Worm (Caenorhabditis elegans) whole organism, L1 larva: ENCODE results near the gene F54C9.7.

Source experiments
- C04F5.9 ChIP-seq: sonication (generic microtip); optimal IDR thresholded peaks from 2 replicates; lab custom pipeline; 2016; ENCODE audit warnings: missing genetic modification characterization, missing compliant biosample characterization
- C16A3.4 ChIP-seq: fragments of 150-350 bp; optimal IDR thresholded peaks from 2 replicates; lab custom pipeline; 2014; ENCODE audit warnings: missing biosample characterization, missing genetic modification characterization
- Y116A8C.19 ChIP-seq: sonication (generic microtip); optimal IDR thresholded peaks from 2 replicates; lab custom pipeline; 2016; ENCODE audit warnings: missing compliant biosample characterization, missing genetic modification characterization, borderline replicate concordance
- aly-2 ChIP-seq: fragments of 150-350 bp; optimal IDR thresholded peaks from 2 replicates; lab custom pipeline; 2014; ENCODE audit warnings: missing biosample characterization, missing genetic modification characterization
- ama-1 ChIP-seq: fragments of 150-350 bp; optimal IDR thresholded peaks from 2 replicates; lab custom pipeline; 2014
- blmp-1 ChIP-seq: fragments of 150-350 bp; optimal IDR thresholded peaks from 2 replicates; lab custom pipeline; 2014; ENCODE audit warnings: missing biosample characterization, missing genetic modification characterization
- ceh-88 ChIP-seq: fragments of 200-800 bp; sonication (Bioruptor generic); IDR thresholded peaks from 2 replicates; pipeline ENCODE4 v1.3.6; 2022; ENCODE audit warnings: missing genetic modification characterization, missing compliant biosample characterization
- dpl-1 ChIP-seq, 3 experiments: fragments of 150-350 bp in 2 of 3; sonication (generic microtip) in 1 of 3; optimal IDR thresholded peaks; 2 replicates each; lab custom pipeline; 2014 to 2017; ENCODE audit warnings: missing biosample characterization in 3 of 3, missing genetic modification characterization in 3 of 3, missing genetic modification reagents in 3 of 3
- fkh-10 ChIP-seq: sonication (generic microtip); optimal IDR thresholded peaks from 2 replicates; lab custom pipeline; 2017; ENCODE audit warnings: missing biosample characterization, missing genetic modification reagents, missing genetic modification characterization
- fkh-8 ChIP-seq: sonication (generic microtip); optimal IDR thresholded peaks from 2 replicates; lab custom pipeline; 2016; ENCODE audit warnings: mild to moderate bottlenecking, missing genetic modification characterization, missing compliant biosample characterization
- grh-1 ChIP-seq: fragments of 200-800 bp; sonication (Bioruptor generic); IDR thresholded peaks from 2 replicates; pipeline ENCODE4 v1.3.6; 2022; ENCODE audit warnings: missing genetic modification reagents, missing genetic modification characterization, missing compliant biosample characterization
- hpl-2 ChIP-seq: fragments of 150-350 bp; optimal IDR thresholded peaks from 2 replicates; lab custom pipeline; 2014; ENCODE audit warnings: missing biosample characterization, missing genetic modification reagents, missing genetic modification characterization
- isw-1 ChIP-seq: fragments of 200-800 bp; sonication (Bioruptor generic); IDR thresholded peaks from 2 replicates; pipeline ENCODE4 v1.3.6; 2022; ENCODE audit warnings: missing genetic modification characterization, missing compliant biosample characterization
- lin-14 ChIP-seq: fragments of 200-800 bp; sonication (Bioruptor generic); optimal IDR thresholded peaks from 2 replicates; lab custom pipeline; 2018; ENCODE audit warnings: mild to moderate bottlenecking, missing genetic modification characterization, moderate library complexity, missing compliant biosample characterization
- lin-35 ChIP-seq, 2 experiments: fragments of 150-350 bp; optimal IDR thresholded peaks; 2 replicates each; lab custom pipeline; 2014; ENCODE audit warnings: missing biosample characterization in 2 of 2, missing genetic modification characterization in 2 of 2, missing genetic modification reagents in 2 of 2
- lin-39 ChIP-seq: fragments of 150-350 bp; optimal IDR thresholded peaks from 2 replicates; lab custom pipeline; 2014; ENCODE audit warnings: missing biosample characterization, missing genetic modification reagents, missing genetic modification characterization
- lsy-2 ChIP-seq, 2 experiments: fragments of 150-350 bp; optimal IDR thresholded peaks; 2 replicates each; lab custom pipeline; 2014; ENCODE audit warnings: missing biosample characterization in 2 of 2, missing genetic modification characterization in 2 of 2
- mef-2 ChIP-seq: fragments of 150-350 bp; optimal IDR thresholded peaks from 2 replicates; lab custom pipeline; 2014; ENCODE audit warnings: missing biosample characterization, missing genetic modification characterization
- mep-1 ChIP-seq: fragments of 150-350 bp; optimal IDR thresholded peaks from 2 replicates; lab custom pipeline; 2014; ENCODE audit warnings: missing biosample characterization, missing genetic modification characterization
- nhr-20 ChIP-seq: sonication (generic microtip); optimal IDR thresholded peaks from 2 replicates; lab custom pipeline; 2016; ENCODE audit warnings: mild to moderate bottlenecking, missing genetic modification characterization, missing compliant biosample characterization
- nhr-28 ChIP-seq: fragments of 150-350 bp; optimal IDR thresholded peaks from 2 replicates; lab custom pipeline; 2014; ENCODE audit warnings: missing biosample characterization, missing genetic modification characterization
- nhr-71 ChIP-seq: sonication (generic microtip); optimal IDR thresholded peaks from 2 replicates; lab custom pipeline; 2016; ENCODE audit warnings: mild to moderate bottlenecking, missing genetic modification characterization, moderate library complexity, missing compliant biosample characterization
- nhr-76 ChIP-seq: sonication (generic microtip); optimal IDR thresholded peaks from 2 replicates; lab custom pipeline; 2017; ENCODE audit warnings: missing biosample characterization, missing genetic modification characterization
- nhr-90 ChIP-seq: sonication (generic microtip); optimal IDR thresholded peaks from 2 replicates; lab custom pipeline; 2016; ENCODE audit warnings: mild to moderate bottlenecking, missing genetic modification characterization, missing compliant biosample characterization; ENCODE audit not compliant: poor library complexity
- pqm-1 ChIP-seq: sonication (generic microtip); optimal IDR thresholded peaks from 3 replicates; lab custom pipeline; 2017; ENCODE audit warnings: missing biosample characterization, missing genetic modification characterization
- rnt-1 ChIP-seq: sonication (generic microtip); optimal IDR thresholded peaks from 2 replicates; lab custom pipeline; 2016; ENCODE audit warnings: mild to moderate bottlenecking, missing genetic modification characterization, moderate library complexity, missing compliant biosample characterization
- snu-23 ChIP-seq: sonication (generic microtip); optimal IDR thresholded peaks from 2 replicates; lab custom pipeline; 2016; ENCODE audit warnings: missing genetic modification characterization, missing compliant biosample characterization
- sox-4 ChIP-seq: sonication (generic microtip); optimal IDR thresholded peaks from 2 replicates; lab custom pipeline; 2016; ENCODE audit warnings: missing genetic modification characterization, missing compliant biosample characterization
- sptf-1 ChIP-seq: fragments of 150-350 bp; optimal IDR thresholded peaks from 2 replicates; lab custom pipeline; 2014; ENCODE audit warnings: missing biosample characterization, missing genetic modification characterization
- tbx-2 ChIP-seq: sonication (generic microtip); optimal IDR thresholded peaks from 2 replicates; lab custom pipeline; 2016; ENCODE audit warnings: missing genetic modification characterization, missing compliant biosample characterization
- unc-130 ChIP-seq: fragments of 150-350 bp; optimal IDR thresholded peaks from 2 replicates; lab custom pipeline; 2017; ENCODE audit warnings: missing biosample characterization, missing genetic modification characterization, inconsistent platforms
- unc-30 ChIP-seq: sonication (generic microtip); optimal IDR thresholded peaks from 2 replicates; lab custom pipeline; 2017; ENCODE audit warnings: missing biosample characterization, missing genetic modification characterization
- unc-62 ChIP-seq: fragments of 150-350 bp; optimal IDR thresholded peaks from 2 replicates; lab custom pipeline; 2014; ENCODE audit warnings: missing biosample characterization, missing genetic modification reagents, missing genetic modification characterization
- vab-15 ChIP-seq: sonication (generic microtip); optimal IDR thresholded peaks from 2 replicates; lab custom pipeline; 2017; ENCODE audit warnings: missing genotype, mild to moderate bottlenecking, missing genetic modification characterization, missing compliant biosample characterization
- xbp-1 ChIP-seq: sonication (generic microtip); optimal IDR thresholded peaks from 2 replicates; lab custom pipeline; 2016; ENCODE audit warnings: missing genetic modification characterization, missing compliant biosample characterization
- zag-1 ChIP-seq: fragments of 150-350 bp; optimal IDR thresholded peaks from 2 replicates; lab custom pipeline; 2014; ENCODE audit warnings: missing biosample characterization, missing genetic modification characterization
- zip-4 ChIP-seq: fragments of 200-800 bp; sonication (Bioruptor generic); optimal IDR thresholded peaks from 2 replicates; lab custom pipeline; 2018; ENCODE audit warnings: mild to moderate bottlenecking, missing genetic modification characterization, moderate library complexity, missing compliant biosample characterization
- ztf-11 ChIP-seq, 2 experiments: sonication (generic microtip); optimal IDR thresholded peaks; 2 replicates each; lab custom pipeline; 2016 to 2017; ENCODE audit warnings: missing genetic modification characterization in 2 of 2, missing biosample characterization in 1 of 2, missing compliant biosample characterization in 1 of 2
- ztf-4 ChIP-seq: fragments of 150-350 bp; optimal IDR thresholded peaks from 2 replicates; lab custom pipeline; 2014; ENCODE audit warnings: missing biosample characterization, missing genetic modification characterization

F54C9.7 gene

ce11 chrII:8583035-8583434 lies 9.9 kb downstream of the F54C9.7 start:
- TF ChIP-seq C04F5.9 (tag; lab: Kevin White, UChicago) (no peak), unc-30 (no peak), ceh-88 (GFP tag; lab: Robert Waterston, UW) (no peak), xbp-1 (tag; lab: Kevin White, UChicago) (no peak)
- TF ChIP-seq, all 84 proteins: peak for 0

- no peak for TF ChIP-seq pqm-1
- no peak for TF ChIP-seq isw-1 (GFP tag; lab: Robert Waterston, UW)
- no peak for TF ChIP-seq nhr-76 (tag; lab: Kevin White, UChicago)
- TF ChIP-seq grh-1 (GFP tag; lab: Robert Waterston, UW), result no peak
- peak in 1 of 2 experiments; percentile 14 for TF ChIP-seq lin-35 (GFP tag; optimal IDR thresholded peaks at IDR 0.05; lab: Kevin White, UChicago)
- TF ChIP-seq hpl-2 (GFP tag; lab: Kevin White, UChicago), result no peak
- peak; percentile 42 for TF ChIP-seq rnt-1 (tag; lab: Kevin White, UChicago)
- no peak for TF ChIP-seq dpl-1 (GFP tag; optimal IDR thresholded peaks at IDR 0.05; lab: Kevin White, UChicago)
- no peak for TF ChIP-seq zip-4 (GFP tag; lab: Kevin White, UChicago)
- TF ChIP-seq mep-1, result peak; percentile 12
- TF ChIP-seq blmp-1, result peak; percentile 64
- peak; percentile 11 for TF ChIP-seq snu-23
- TF ChIP-seq lin-14 (GFP tag; lab: Kevin White, UChicago), result peak; percentile 73
- TF ChIP-seq nhr-71 (tag; lab: Kevin White, UChicago), result peak; percentile 62
- no peak for TF ChIP-seq lin-39 (tag; lab: Kevin White, UChicago)
- peak; percentile 30 for TF ChIP-seq ztf-4 (tag; lab: Kevin White, UChicago)
- peak in 1 of 2 experiments; percentile 57 for TF ChIP-seq lsy-2 (tag; optimal IDR thresholded peaks at IDR 0.05; lab: Kevin White, UChicago)
- TF ChIP-seq C16A3.4, result peak; percentile 7
- TF ChIP-seq ama-1 (lab: Kevin White, UChicago), result no peak
- no peak for TF ChIP-seq nhr-20 (tag; lab: Kevin White, UChicago)
- no peak for TF ChIP-seq aly-2 (tag; lab: Kevin White, UChicago)
Measured at ce11 chrII:8585036-8585627, 12.0 kb downstream of the F54C9.7 start, which contains the start of gene F54C9.11. Gene F54C9.11 (minus strand): TSS chrII:8585086.

- no peak for TF ChIP-seq hpl-2 (GFP tag; lab: Kevin White, UChicago)
- TF ChIP-seq zip-4 (GFP tag; lab: Kevin White, UChicago), result no peak
- TF ChIP-seq vab-15 (tag; lab: Kevin White, UChicago), result no peak
- TF ChIP-seq mep-1, result no peak
- TF ChIP-seq nhr-28 (tag; lab: Kevin White, UChicago), result no peak
- no peak for TF ChIP-seq C04F5.9 (tag; lab: Kevin White, UChicago)
- no peak for TF ChIP-seq sox-4
- no peak for TF ChIP-seq fkh-8 (tag; lab: Kevin White, UChicago)
Measured at ce11 chrII:8585921-8586320, 12.8 kb downstream of the F54C9.7 start.

- TF ChIP-seq nhr-90, result no peak
- peak; percentile 73 for TF ChIP-seq lin-14 (GFP tag; lab: Kevin White, UChicago)
- no peak for TF ChIP-seq sptf-1 (tag; lab: Kevin White, UChicago)
- peak; percentile 14 for TF ChIP-seq blmp-1
- TF ChIP-seq ztf-4 (tag; lab: Kevin White, UChicago), result no peak
- peak; percentile 14 for TF ChIP-seq fkh-10 (GFP tag; lab: Kevin White, UChicago)
- TF ChIP-seq hpl-2 (GFP tag; lab: Kevin White, UChicago), result no peak
- TF ChIP-seq nhr-71 (tag; lab: Kevin White, UChicago), result peak; percentile 39
- TF ChIP-seq tbx-2, result peak; percentile 39
- TF ChIP-seq mef-2, result no peak
Measured at ce11 chrII:8587660-8588230, 14.6 kb downstream of the F54C9.7 start.

ce11 chrII:8588442-8588841 lies 15.3 kb downstream of the F54C9.7 start:
- TF ChIP-seq unc-62 (GFP tag; lab: Kevin White, UChicago) (no peak), zag-1 (tag; lab: Kevin White, UChicago) (peak; percentile 35), unc-130 (tag; lab: Kevin White, UChicago) (no peak), Y116A8C.19 (tag; lab: Kevin White, UChicago) (no peak), lin-14 (GFP tag; lab: Kevin White, UChicago) (peak; percentile 28), ztf-11 (tag; optimal IDR thresholded peaks at IDR 0.05; lab: Kevin White, UChicago) (peak in 1 of 2 experiments; percentile 42)
